Fruit fly (Drosophila melanogaster): ENCODE data around the gene ND-B18.

Gene ND-B18

dm6 chrX:15021021-15021477 is 42.5 kb upstream of the ND-B18 start (continued):
- TF ChIP-seq Hr4 (GFP tag; optimal IDR thresholded peaks at IDR 0.05) (peak; percentile 58), CG10669 (GFP tag; optimal IDR thresholded peaks at IDR 0.05) (peak; percentile 77), spab (GFP tag; optimal IDR thresholded peaks at IDR 0.05) (peak; percentile 71), Met (GFP tag; optimal IDR thresholded peaks at IDR 0.05) (peak; percentile 64), cyc (GFP tag; optimal IDR thresholded peaks at IDR 0.05) (peak; percentile 55), CG34406 (GFP tag; optimal IDR thresholded peaks at IDR 0.05) (peak; percentile 82), CG7368 (GFP tag; optimal IDR thresholded peaks at IDR 0.05) (peak; percentile 74), Hr38 (GFP tag; optimal IDR thresholded peaks at IDR 0.05) (no peak), CG8319 (GFP tag; optimal IDR thresholded peaks at IDR 0.05) (peak; percentile 62), dsx (GFP tag; optimal IDR thresholded peaks at IDR 0.05; ENCODE audit: poor library complexity, severe bottlenecking) (peak; percentile 84), Lpt (GFP tag; optimal IDR thresholded peaks at IDR 0.05) (peak; percentile 68), Sox15 (GFP tag; optimal IDR thresholded peaks at IDR 0.05) (peak; percentile 57), fkh (GFP tag; optimal IDR thresholded peaks at IDR 0.05) (peak; percentile 14), acj6 (GFP tag; optimal IDR thresholded peaks at IDR 0.05) (peak; percentile 78), CG31627 (GFP tag; optimal IDR thresholded peaks at IDR 0.05) (peak; percentile 30), Sox14 (GFP tag; optimal IDR thresholded peaks at IDR 0.05) (peak; percentile 38), OdsH (GFP tag; optimal IDR thresholded peaks at IDR 0.05) (peak; percentile 80), fd59A (GFP tag; optimal IDR thresholded peaks at IDR 0.05) (peak; percentile 71), lz (GFP tag; optimal IDR thresholded peaks at IDR 0.05) (peak; percentile 45), Eip93F (GFP tag; optimal IDR thresholded peaks at IDR 0.05) (no peak), CG4318 (GFP tag; optimal IDR thresholded peaks at IDR 0.05) (peak; percentile 43), CG15336 (GFP tag; IDR thresholded peaks at IDR 0.05) (peak; percentile 82), Gug (GFP tag; IDR thresholded peaks at IDR 0.05) (peak; percentile 74), Blimp-1 (GFP tag; optimal IDR thresholded peaks at IDR 0.05) (peak; percentile 88)

- TF ChIP-seq CG6808 (GFP tag; optimal IDR thresholded peaks at IDR 0.05), result peak; percentile 40
- peak; percentile 63 for TF ChIP-seq net (GFP tag; optimal IDR thresholded peaks at IDR 0.05)
- no peak for TF ChIP-seq fd59A (GFP tag; optimal IDR thresholded peaks at IDR 0.05)
- TF ChIP-seq achi (GFP tag; optimal IDR thresholded peaks at IDR 0.05), result peak; percentile 70
- TF ChIP-seq CG32006 (GFP tag; optimal IDR thresholded peaks at IDR 0.05), result peak; percentile 69
- TF ChIP-seq OdsH (GFP tag; optimal IDR thresholded peaks at IDR 0.05), result peak; percentile 71
- peak; percentile 70 for TF ChIP-seq CG10669 (GFP tag; optimal IDR thresholded peaks at IDR 0.05)
- TF ChIP-seq CG7368 (GFP tag; optimal IDR thresholded peaks at IDR 0.05), result peak; percentile 65
- TF ChIP-seq CG16779 (tag; optimal IDR thresholded peaks at IDR 0.05), result peak; percentile 9
- TF ChIP-seq CG15336 (GFP tag; IDR thresholded peaks at IDR 0.05), result peak; percentile 61
- peak; percentile 81 for TF ChIP-seq Hr39 (GFP tag; optimal IDR thresholded peaks at IDR 0.05)
- peak; percentile 22 for TF ChIP-seq Sox15 (GFP tag; optimal IDR thresholded peaks at IDR 0.05)
- peak; percentile 80 for TF ChIP-seq Met (GFP tag; optimal IDR thresholded peaks at IDR 0.05)
- TF ChIP-seq CG6276 (GFP tag; optimal IDR thresholded peaks at IDR 0.05), result peak; percentile 55
- peak; percentile 60 for TF ChIP-seq CG10631 (GFP tag; optimal IDR thresholded peaks at IDR 0.05)
- peak; percentile 78 for TF ChIP-seq esn (GFP tag; optimal IDR thresholded peaks at IDR 0.05)
- TF ChIP-seq Eip78C (GFP tag), result peak; percentile 90
- TF ChIP-seq dac (GFP tag; optimal IDR thresholded peaks at IDR 0.05), result peak; percentile 29
- peak; percentile 46 for TF ChIP-seq Blimp-1 (GFP tag; optimal IDR thresholded peaks at IDR 0.05)
- peak; percentile 55 for TF ChIP-seq Ets21C (GFP tag; optimal IDR thresholded peaks at IDR 0.05)
- TF ChIP-seq dsx (GFP tag; optimal IDR thresholded peaks at IDR 0.05; ENCODE audit: poor library complexity, severe bottlenecking), result peak; percentile 33
- peak; percentile 73 for TF ChIP-seq Sox102F (GFP tag; optimal IDR thresholded peaks at IDR 0.05)
- peak; percentile 53 for TF ChIP-seq Eip93F (GFP tag; optimal IDR thresholded peaks at IDR 0.05)
- peak; percentile 59; the same call in 2 of the 3 replicates for TF ChIP-seq eg (GFP tag; IDR thresholded peaks at IDR 0.05)
- no peak for TF ChIP-seq CG11294 (GFP tag; IDR thresholded peaks at IDR 0.05)
- TF ChIP-seq CG3032 (tag; optimal IDR thresholded peaks at IDR 0.05), result peak; percentile 48
- TF ChIP-seq Lpt (GFP tag; optimal IDR thresholded peaks at IDR 0.05), result peak; percentile 57
- TF ChIP-seq Hr38 (GFP tag; optimal IDR thresholded peaks at IDR 0.05), result no peak
- peak; percentile 79 for TF ChIP-seq CG31627 (GFP tag; optimal IDR thresholded peaks at IDR 0.05)
- peak; percentile 76 for TF ChIP-seq Hr4 (GFP tag; optimal IDR thresholded peaks at IDR 0.05)
- peak in 1 of 2 experiments; percentile 31 for TF ChIP-seq salr (GFP tag; optimal IDR thresholded peaks at IDR 0.05)
- no peak for TF ChIP-seq fd85E (GFP tag; optimal IDR thresholded peaks at IDR 0.05)
- peak; percentile 26 for TF ChIP-seq CG4318 (GFP tag; optimal IDR thresholded peaks at IDR 0.05)
- peak; percentile 44 for TF ChIP-seq CG11902 (GFP tag; optimal IDR thresholded peaks at IDR 0.05)
- TF ChIP-seq CG8319 (GFP tag; optimal IDR thresholded peaks at IDR 0.05), result peak; percentile 46
- TF ChIP-seq spab (GFP tag; optimal IDR thresholded peaks at IDR 0.05), result peak; percentile 31
- TF ChIP-seq CG6792 (GFP tag; optimal IDR thresholded peaks at IDR 0.05), result peak; percentile 69
- no peak; the same call in 1 of the 2 replicates for TF ChIP-seq Gug (GFP tag; IDR thresholded peaks at IDR 0.05)
- TF ChIP-seq CG3919 (GFP tag; optimal IDR thresholded peaks at IDR 0.05), result peak; percentile 76
- peak; percentile 73 for TF ChIP-seq pdm3 (GFP tag; optimal IDR thresholded peaks at IDR 0.05)
- peak; percentile 69 for TF ChIP-seq Smox (GFP tag; optimal IDR thresholded peaks at IDR 0.05)
Observed at dm6 chrX:15022219-15022618, 41.3 kb upstream of the ND-B18 start.

All from whole organism, prepupa.